Fruit fly (Drosophila melanogaster): Measurements from ENCODE around the gene CG6709.

DNA sequence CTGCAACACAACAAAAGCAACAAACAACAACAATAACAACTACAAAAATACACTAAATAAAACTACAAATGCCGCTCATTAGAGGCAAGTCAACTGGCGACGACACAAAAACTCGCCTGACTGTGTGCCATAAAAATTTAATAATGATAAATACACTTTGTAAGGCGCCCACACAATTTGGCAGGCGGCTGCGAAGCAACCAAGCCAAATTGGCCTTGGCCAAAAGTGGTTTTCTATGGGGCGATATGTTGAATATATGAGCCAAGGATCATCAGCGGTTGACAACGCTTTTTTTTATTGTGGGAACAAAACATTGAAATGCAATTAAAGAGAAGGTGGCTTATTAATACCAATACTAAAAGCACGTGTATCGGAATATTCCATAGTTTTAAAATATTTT, 44.4 kb downstream of the CG6709 start:
- TF ChIP-seq CG4496 (GFP tag; IDR thresholded peaks at IDR 0.05) = no peak
- no peak for TF ChIP-seq CG17806 (tag; optimal IDR thresholded peaks at IDR 0.05)
- no peak for TF ChIP-seq CG34367 (tag; optimal IDR thresholded peaks at IDR 0.05)
- no peak for TF ChIP-seq CG32121 (GFP tag; IDR thresholded peaks at IDR 0.05)
- no peak for TF ChIP-seq Pif1B (GFP tag; optimal IDR thresholded peaks at IDR 0.05)
- TF ChIP-seq Pif1A (GFP tag; optimal IDR thresholded peaks at IDR 0.05) = no peak
- no peak for TF ChIP-seq Ets98B (GFP tag; IDR thresholded peaks at IDR 0.05)
- no peak for TF ChIP-seq CG14655 (GFP tag; optimal IDR thresholded peaks at IDR 0.05)
- TF ChIP-seq gl (tag; optimal IDR thresholded peaks at IDR 0.05) = no peak
- TF ChIP-seq CG13204 (GFP tag; optimal IDR thresholded peaks at IDR 0.05) = no peak
